Fruit fly (Drosophila melanogaster) whole organism, wandering third instar larva: ENCODE data around the gene CG14095.
"Not testable (repeated sequence)": the region's sequence is repeated elsewhere in the genome, so short reads cannot be mapped to it uniquely, and the experiment has no call there.

ENCODE experiments used
- Abd-B ChIP-seq: fragments of >200 bp; optimal IDR thresholded peaks from 2 replicates; lab custom pipeline; 2017; ENCODE audit warnings: missing biosample characterization, missing genetic modification characterization
- CG9705 ChIP-seq: fragments of 200-800 bp; sonication (Bioruptor generic); optimal IDR thresholded peaks from 2 replicates; lab custom pipeline; 2018; ENCODE audit warnings: missing biosample characterization, mild to moderate bottlenecking, missing genetic modification characterization
- Hr78 ChIP-seq: fragments of >200 bp; optimal IDR thresholded peaks from 2 replicates; lab custom pipeline; 2017; ENCODE audit warnings: missing biosample characterization, missing genetic modification characterization
- Jra ChIP-seq: sonication (Bioruptor generic); optimal IDR thresholded peaks from 2 replicates; lab custom pipeline; 2016; ENCODE audit warnings: missing biosample characterization, missing genetic modification characterization
- Myc ChIP-seq: fragments of >200 bp; optimal IDR thresholded peaks from 2 replicates; lab custom pipeline; 2017
- N ChIP-seq: fragments of >200 bp; optimal IDR thresholded peaks from 2 replicates; lab custom pipeline; 2018; ENCODE audit warnings: missing biosample characterization, missing external identifiers, missing genetic modification characterization
- Rel ChIP-seq, 2 experiments: fragments of 200-800 bp; sonication (Bioruptor generic) in 1 of 2; optimal IDR thresholded peaks; 2 replicates in 1 of 2; 3 replicates in 1 of 2; lab custom pipeline; 2016 to 2019; ENCODE audit warnings: mild to moderate bottlenecking in 2 of 2, missing biosample characterization in 2 of 2, missing genetic modification characterization in 2 of 2, moderate library complexity in 1 of 2
- dmrt93B ChIP-seq: fragments of 200-800 bp; sonication (Bioruptor generic); optimal IDR thresholded peaks from 2 replicates; lab custom pipeline; 2018; ENCODE audit warnings: missing biosample characterization, mild to moderate bottlenecking, missing genetic modification characterization
- ey ChIP-seq: fragments of 200-800 bp; sonication (Bioruptor generic); optimal IDR thresholded peaks from 2 replicates; lab custom pipeline; 2016; ENCODE audit warnings: missing biosample characterization, missing genetic modification characterization
- jim ChIP-seq: fragments of 175-275, 200-325 bp; sonication (Bioruptor generic); optimal IDR thresholded peaks from 2 replicates; lab custom pipeline; 2016; ENCODE audit warnings: missing biosample characterization, mild to moderate bottlenecking, missing genetic modification characterization
- lola ChIP-seq: fragments of >200 bp; optimal IDR thresholded peaks from 2 replicates; lab custom pipeline; 2017; ENCODE audit warnings: missing biosample characterization, missing genetic modification characterization
- psq ChIP-seq: fragments of 200-800 bp; sonication (Bioruptor generic); optimal IDR thresholded peaks from 3 replicates; lab custom pipeline; 2017; ENCODE audit warnings: missing biosample characterization, mild to moderate bottlenecking, missing genetic modification characterization, moderate library complexity
- rgr ChIP-seq: fragments of 200-800 bp; sonication (Bioruptor generic); optimal IDR thresholded peaks from 3 replicates; lab custom pipeline; 2016; ENCODE audit warnings: missing biosample characterization, mild to moderate bottlenecking, missing genetic modification characterization
- usp ChIP-seq: fragments of >200 bp; optimal IDR thresholded peaks from 2 replicates; lab custom pipeline; 2017; ENCODE audit warnings: missing biosample characterization, missing genetic modification characterization

dm6 chr3L:19487260-19487659 lies 22.7 kb upstream of the CG14095 start, which contains the start of gene CG32212:
- TF ChIP-seq rgr (GFP tag; lab: Kevin White, UChicago); dmrt93B; CG9705 (GFP tag; lab: Kevin White, UChicago); Hr78; ey (GFP tag; lab: Kevin White, UChicago); lola (GFP tag; lab: Kevin White, UChicago); Jra (GFP tag; lab: Kevin White, UChicago); usp (GFP tag; lab: Kevin White, UChicago); N (GFP tag; lab: Kevin White, UChicago); psq; Myc (lab: Kevin White, UChicago); jim (GFP tag; lab: Kevin White, UChicago); Rel (GFP tag; optimal IDR thresholded peaks at IDR 0.05; lab: Kevin White, UChicago); Rel (tag; optimal IDR thresholded peaks at IDR 0.05; lab: Kevin White, UChicago); Abd-B (GFP tag; lab: Kevin White, UChicago): not testable (repeated sequence)
